Fruit fly (Drosophila melanogaster): ENCODE results near the gene CG16826.
A peak's percentile ranks its signal among the peaks of the same experiment; 100 is the strongest.

The CG16826 gene

DNA sequence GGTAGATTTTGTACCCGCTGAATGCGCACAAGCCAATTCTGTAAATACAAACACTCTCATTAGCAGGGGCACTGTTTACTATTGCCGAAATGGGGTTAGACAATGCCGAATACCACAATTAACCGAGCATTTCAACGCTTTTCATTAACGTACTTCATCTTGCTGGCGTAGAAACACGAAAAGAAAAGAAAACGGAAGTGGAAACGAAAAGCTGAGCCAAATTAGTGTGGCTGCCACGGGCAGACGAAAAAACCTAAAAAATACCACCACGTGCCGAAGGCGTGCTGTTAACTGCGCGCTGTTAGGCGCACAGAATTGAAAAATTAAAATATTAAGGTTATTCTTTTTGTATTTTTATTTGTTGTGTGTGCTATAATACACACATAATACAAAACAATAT lies 47.3 kb downstream of the CG16826 start, which contains the start of gene RpL24:
Gene RpL24 (minus strand): TSS at position 229 of the 400 bp plus-strand sequence.
- TF ChIP-seq ovo (GFP tag; optimal IDR thresholded peaks at IDR 0.05) = peak; percentile 95
- TF ChIP-seq cic (GFP tag; optimal IDR thresholded peaks at IDR 0.05) = peak; percentile 79
- peak; percentile 65 for TF ChIP-seq Clk (GFP tag; optimal IDR thresholded peaks at IDR 0.05)
- peak; percentile 88 for TF ChIP-seq CG33017 (tag; optimal IDR thresholded peaks at IDR 0.05)
- TF ChIP-seq CG5204 (GFP tag; optimal IDR thresholded peaks at IDR 0.05) = peak; percentile 89
- TF ChIP-seq tj (GFP tag; optimal IDR thresholded peaks at IDR 0.05) = peak; percentile 77
- TF ChIP-seq CG1620 (GFP tag; optimal IDR thresholded peaks at IDR 0.05) = peak; percentile 98
- TF ChIP-seq kay (GFP tag; ENCODE audit: borderline replicate concordance) = no peak
- TF ChIP-seq pad (GFP tag; optimal IDR thresholded peaks at IDR 0.05) = peak; percentile 87
- no peak for TF ChIP-seq cnc (optimal IDR thresholded peaks at IDR 0.05)
- peak; percentile 89 for TF ChIP-seq CG7045 (GFP tag; optimal IDR thresholded peaks at IDR 0.05)
- TF ChIP-seq Crg-1 (GFP tag; optimal IDR thresholded peaks at IDR 0.05) = peak; percentile 98
- TF ChIP-seq toe (GFP tag; optimal IDR thresholded peaks at IDR 0.05) = peak; percentile 85
- TF ChIP-seq CG14711 (tag; optimal IDR thresholded peaks at IDR 0.05) = peak; percentile 85
- TF ChIP-seq CG11617 (GFP tag; optimal IDR thresholded peaks at IDR 0.05) = peak; percentile 97
- peak; percentile 90 for TF ChIP-seq Hr96 (GFP tag; optimal IDR thresholded peaks at IDR 0.05)
- peak; percentile 91 for TF ChIP-seq CG12768 (GFP tag; optimal IDR thresholded peaks at IDR 0.05)
- TF ChIP-seq CG7101 (tag; optimal IDR thresholded peaks at IDR 0.05) = peak; percentile 96
- peak; percentile 99 for TF ChIP-seq Mnt (GFP tag; optimal IDR thresholded peaks at IDR 0.05)
- peak; percentile 99 for TF ChIP-seq bab1 (GFP tag; optimal IDR thresholded peaks at IDR 0.05)

DNA sequence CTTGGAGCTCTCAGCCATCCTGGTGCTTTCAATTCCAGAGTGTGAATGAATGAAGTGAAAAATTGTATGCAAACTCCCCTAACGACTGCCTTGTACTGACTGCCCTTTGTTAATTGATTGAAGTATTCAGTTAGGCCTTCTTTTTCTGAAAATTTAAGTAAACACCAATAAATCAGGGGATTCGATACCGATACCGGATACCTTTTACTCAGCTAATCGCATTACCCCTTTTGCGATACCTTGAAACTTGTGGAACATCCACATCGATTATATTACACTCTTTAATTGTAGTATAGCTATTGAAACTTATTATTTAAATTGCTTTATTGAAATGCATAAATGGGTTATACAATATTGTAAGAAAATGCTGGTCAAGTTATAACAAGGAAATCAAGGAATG lies 48.5 kb downstream of the CG16826 start, which contains the start of gene CG16957:
Gene CG16957 (minus strand): TSS at position 101 of the 400 bp plus-strand sequence.
- TF ChIP-seq Clk (GFP tag; optimal IDR thresholded peaks at IDR 0.05) = no peak
- TF ChIP-seq kay (GFP tag; ENCODE audit: borderline replicate concordance) = no peak
- TF ChIP-seq cic (GFP tag; optimal IDR thresholded peaks at IDR 0.05) = no peak
- no peak for TF ChIP-seq CG11617 (GFP tag; optimal IDR thresholded peaks at IDR 0.05)
- TF ChIP-seq CG7101 (tag; optimal IDR thresholded peaks at IDR 0.05) = no peak
- TF ChIP-seq Mnt (GFP tag; optimal IDR thresholded peaks at IDR 0.05) = no peak
- TF ChIP-seq cnc (optimal IDR thresholded peaks at IDR 0.05) = no peak
- no peak for TF ChIP-seq bab1 (GFP tag; optimal IDR thresholded peaks at IDR 0.05)
- TF ChIP-seq CG14711 (tag; optimal IDR thresholded peaks at IDR 0.05) = no peak
- no peak for TF ChIP-seq ovo (GFP tag; optimal IDR thresholded peaks at IDR 0.05)
- no peak for TF ChIP-seq Crg-1 (GFP tag; optimal IDR thresholded peaks at IDR 0.05)
- no peak for TF ChIP-seq Hr96 (GFP tag; optimal IDR thresholded peaks at IDR 0.05)
- TF ChIP-seq CG7045 (GFP tag; optimal IDR thresholded peaks at IDR 0.05) = no peak
- TF ChIP-seq pad (GFP tag; optimal IDR thresholded peaks at IDR 0.05) = no peak

DNA sequence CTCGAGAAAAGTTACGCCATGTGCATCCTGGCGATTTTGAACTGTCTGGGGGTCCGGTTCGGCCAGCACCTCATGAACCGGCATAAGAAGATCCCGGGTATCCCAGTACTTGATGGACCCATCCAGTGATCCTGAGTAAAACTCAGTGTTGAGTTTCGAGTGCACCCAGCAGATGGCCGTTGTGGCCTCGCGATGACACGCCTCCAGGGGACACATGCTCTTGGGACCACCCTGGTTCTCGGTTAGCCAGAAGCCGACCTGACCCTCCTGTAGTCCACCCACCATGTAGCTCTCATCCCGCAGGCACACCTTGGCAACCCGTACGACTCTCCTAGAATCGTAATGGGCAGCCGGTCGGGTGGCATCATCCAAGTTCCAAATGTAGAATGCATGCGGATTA lies 49.8 kb downstream of the CG16826 start:
- TF ChIP-seq Hr96 (GFP tag; optimal IDR thresholded peaks at IDR 0.05) = no peak
- no peak for TF ChIP-seq CG7101 (tag; optimal IDR thresholded peaks at IDR 0.05)
- TF ChIP-seq Clk (GFP tag; optimal IDR thresholded peaks at IDR 0.05) = no peak
- TF ChIP-seq Mnt (GFP tag; optimal IDR thresholded peaks at IDR 0.05) = no peak
- no peak for TF ChIP-seq CG7045 (GFP tag; optimal IDR thresholded peaks at IDR 0.05)
- no peak for TF ChIP-seq cic (GFP tag; optimal IDR thresholded peaks at IDR 0.05)
- no peak for TF ChIP-seq CG33017 (tag; optimal IDR thresholded peaks at IDR 0.05)
- TF ChIP-seq CG12768 (GFP tag; optimal IDR thresholded peaks at IDR 0.05) = no peak
- TF ChIP-seq cnc (optimal IDR thresholded peaks at IDR 0.05) = no peak
